Worm (Caenorhabditis elegans): Measurements from ENCODE around the gene ZK353.2.

DNA sequence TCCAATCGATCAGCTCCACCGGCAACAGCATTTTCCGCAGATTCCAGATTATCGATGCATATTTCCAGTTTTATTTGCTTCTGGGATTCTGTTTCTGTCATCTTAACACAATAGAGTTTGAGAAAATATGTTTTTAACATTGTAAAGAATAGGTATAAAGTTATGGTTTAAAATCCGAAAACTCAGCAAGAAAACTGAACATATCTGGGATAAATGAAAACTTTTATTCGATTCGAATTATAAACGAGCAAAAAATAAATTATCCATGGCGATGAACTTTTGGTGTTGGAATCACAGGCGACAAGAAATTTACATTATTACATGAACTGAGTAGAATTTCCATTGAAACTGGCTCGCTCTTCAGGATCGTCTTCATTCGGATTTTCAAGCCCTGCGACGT, 5.0 kb downstream of the ZK353.2 start, which contains the start of gene cutc-1:
- TF ChIP-seq zag-1 (tag; optimal IDR thresholded peaks at IDR 0.05) (no peak), nhr-11 (tag; optimal IDR thresholded peaks at IDR 0.05) (no peak), aha-1 (tag) (no peak), unc-62 (GFP tag; optimal IDR thresholded peaks at IDR 0.05 in 1 of 2) (no peak), unc-62 (tag; optimal IDR thresholded peaks at IDR 0.05) (no peak), ama-1 (optimal IDR thresholded peaks at IDR 0.05) (no peak), tra-1 (GFP tag; IDR thresholded peaks at IDR 0.05) (no peak), D1046.2 (GFP tag; IDR thresholded peaks at IDR 0.05) (no peak), R02D3.7 (tag; optimal IDR thresholded peaks at IDR 0.05) (no peak), skn-1 (tag; optimal IDR thresholded peaks at IDR 0.05) (no peak), lir-3 (tag; optimal IDR thresholded peaks at IDR 0.05) (no peak)
